Worm (Caenorhabditis elegans): ENCODE measurements around the gene spt-4.

- no peak for TF ChIP-seq nhr-77 (tag; optimal IDR thresholded peaks at IDR 0.05)
- no peak for TF ChIP-seq zag-1 (tag; optimal IDR thresholded peaks at IDR 0.05)
- no peak for TF ChIP-seq blmp-1 (tag; optimal IDR thresholded peaks at IDR 0.05; ENCODE audit: insufficient read depth)
- no peak for TF ChIP-seq lin-39 (tag; optimal IDR thresholded peaks at IDR 0.05)
These were observed 4.6 kb downstream of the spt-4 start for ce11 chrIII:64747-65625.
